Fruit fly (Drosophila melanogaster): Measurements from ENCODE around the gene CG13287.

Gene CG13287

DNA sequence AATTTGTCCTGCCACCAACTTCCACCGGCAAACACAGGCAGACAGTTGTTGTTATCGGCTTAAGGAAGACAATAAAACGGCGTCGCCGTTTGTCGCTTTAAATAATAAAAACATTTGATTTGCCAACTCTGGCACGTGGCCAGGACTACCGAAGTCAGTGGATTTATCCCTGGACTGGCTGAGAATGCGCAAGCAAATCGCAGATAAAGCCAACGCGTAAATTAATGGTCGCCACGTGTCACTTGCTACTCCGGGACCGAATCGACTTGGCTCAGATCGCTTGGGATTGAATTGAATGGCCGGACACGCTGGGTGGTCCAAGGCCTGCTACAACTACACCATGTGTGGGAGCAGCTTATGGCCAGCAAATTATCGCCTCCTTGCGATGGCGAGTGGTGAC lies 11.0 kb downstream of the CG13287 start (continued):
- TF ChIP-seq vfl (GFP tag; optimal IDR thresholded peaks at IDR 0.05): no peak
- no peak for TF ChIP-seq PHDP (tag; optimal IDR thresholded peaks at IDR 0.05)
- TF ChIP-seq D (optimal IDR thresholded peaks at IDR 0.05): no peak
- TF ChIP-seq D (GFP tag; optimal IDR thresholded peaks at IDR 0.05): peak; percentile 19
- TF ChIP-seq zf30C (GFP tag; optimal IDR thresholded peaks at IDR 0.05): no peak
- TF ChIP-seq nerfin-1 (tag; optimal IDR thresholded peaks at IDR 0.05): peak; percentile 22

- TF ChIP-seq Doc2 (GFP tag; IDR thresholded peaks at IDR 0.05) (no peak), Blimp-1 (GFP tag; optimal IDR thresholded peaks at IDR 0.05) (no peak), CG13287 (GFP tag; IDR thresholded peaks at IDR 0.05; ENCODE audit: partially characterized antibody) (peak; percentile 70), Bgb (GFP tag; IDR thresholded peaks at IDR 0.05; ENCODE audit: partially characterized antibody) (peak; percentile 45; the same call in 1 of the 2 replicates), CG9797 (GFP tag; optimal IDR thresholded peaks at IDR 0.05) (peak; percentile 40), CG6791 (GFP tag; IDR thresholded peaks at IDR 0.05; ENCODE audit: partially characterized antibody) (0 out of 3 replicates have a peak, but pooled peaks have one; percentile 28), CG42726 (GFP tag; IDR thresholded peaks at IDR 0.05; ENCODE audit: partially characterized antibody) (peak; percentile 27; the same call in 1 of the 2 replicates), nerfin-2 (GFP tag; IDR thresholded peaks at IDR 0.05; ENCODE audit: partially characterized antibody) (0 out of 2 replicates have a peak, but pooled peaks have one; percentile 22), CG3281 (GFP tag; optimal IDR thresholded peaks at IDR 0.05) (no peak), wor (GFP tag; IDR thresholded peaks at IDR 0.05) (no peak), unc-4 (GFP tag; IDR thresholded peaks at IDR 0.05; ENCODE audit: partially characterized antibody) (peak; percentile 58), Awh (GFP tag; IDR thresholded peaks at IDR 0.05) (no peak), pzg (GFP tag; optimal IDR thresholded peaks at IDR 0.05) (peak; percentile 79), Dp (GFP tag; optimal IDR thresholded peaks at IDR 0.05) (peak; percentile 99), Dll (GFP tag; IDR thresholded peaks at IDR 0.05; ENCODE audit: partially characterized antibody) (peak; percentile 47; the same call in 1 of the 4 replicates), BEAF-32 (GFP tag; optimal IDR thresholded peaks at IDR 0.05) (peak; percentile 62), Mes4 (GFP tag; optimal IDR thresholded peaks at IDR 0.05) (no peak), CG15514 (GFP tag; optimal IDR thresholded peaks at IDR 0.05) (peak; percentile 22), amos (GFP tag; IDR thresholded peaks at IDR 0.05; ENCODE audit: partially characterized antibody) (peak; percentile 26; the same call in 1 of the 2 replicates), Elba2 (GFP tag; optimal IDR thresholded peaks at IDR 0.05) (no peak), trem (tag; optimal IDR thresholded peaks at IDR 0.05) (peak; percentile 37), CG10565 (GFP tag; optimal IDR thresholded peaks at IDR 0.05) (no peak), bbx (GFP tag; IDR thresholded peaks at IDR 0.05; ENCODE audit: partially characterized antibody) (peak; percentile 50), Scr (GFP tag; IDR thresholded peaks at IDR 0.05; ENCODE audit: partially characterized antibody) (peak; percentile 40), chinmo (GFP tag; IDR thresholded peaks at IDR 0.05; ENCODE audit: partially characterized antibody) (0 out of 4 replicates have a peak, but pooled peaks have one; percentile 46), HLH4C (GFP tag; IDR thresholded peaks at IDR 0.05; ENCODE audit: partially characterized antibody) (peak; percentile 54; the same call in 1 of the 3 replicates), E2f1 (GFP tag; IDR thresholded peaks at IDR 0.05) (peak; percentile 83), Sry-δ (GFP tag; optimal IDR thresholded peaks at IDR 0.05) (peak; percentile 87), CG34224 (GFP tag; IDR thresholded peaks at IDR 0.05; ENCODE audit: partially characterized antibody) (peak; percentile 43; the same call in 1 of the 3 replicates), Dref (GFP tag; IDR thresholded peaks at IDR 0.05) (peak; percentile 87), Med (GFP tag) (peak; percentile 42), gce (GFP tag; IDR thresholded peaks at IDR 0.05) (no peak), Opbp (GFP tag; IDR thresholded peaks at IDR 0.05; ENCODE audit: partially characterized antibody) (peak; percentile 9; the same call in 1 of the 3 replicates), CG14710 (tag; optimal IDR thresholded peaks at IDR 0.05) (peak; percentile 14), gfzf (GFP tag; optimal IDR thresholded peaks at IDR 0.05) (peak; percentile 76), CG16813 (GFP tag; IDR thresholded peaks at IDR 0.05; ENCODE audit: partially characterized antibody) (0 out of 3 replicates have a peak, but pooled peaks have one; percentile 32), CG2116 (GFP tag; optimal IDR thresholded peaks at IDR 0.05) (peak; percentile 83), phol (tag; optimal IDR thresholded peaks at IDR 0.05) (peak; percentile 20), HmgZ (tag; optimal IDR thresholded peaks at IDR 0.05) (peak; percentile 29), stwl (tag; optimal IDR thresholded peaks at IDR 0.05) (peak; percentile 52)
Measured at dm6 chr3L:5897228-5897688, 15.2 kb downstream of the CG13287 start, which contains the start of the genes PolE2 and CG5592. Gene PolE2, minus strand, starts transcription at chr3L:5897435. Gene CG5592, plus strand, starts transcription at chr3L:5897638.

All from whole organism, embryonic.